Worm (Caenorhabditis elegans) whole organism, L2 larva: Measurements from ENCODE around the gene smc-3.

Experiments used
- F13H6.1 ChIP-seq: sonication (generic microtip); optimal IDR thresholded peaks from 2 replicates; lab custom pipeline; 2016; ENCODE audit warnings: missing genetic modification characterization, missing compliant biosample characterization
- fos-1 ChIP-seq: fragments of 150-350 bp; optimal IDR thresholded peaks from 2 replicates; lab custom pipeline; 2014; ENCODE audit warnings: missing biosample characterization, missing genetic modification characterization
- lin-11 ChIP-seq: fragments of 150-350 bp; sonication (generic microtip); optimal IDR thresholded peaks from 2 replicates; lab custom pipeline; 2014; ENCODE audit warnings: missing biosample characterization, missing genetic modification characterization, inconsistent platforms, mixed read lengths
- lin-13 ChIP-seq: fragments of 150-350 bp; optimal IDR thresholded peaks from 2 replicates; lab custom pipeline; 2014; ENCODE audit warnings: missing biosample characterization, missing genetic modification reagents, missing genetic modification characterization
- lin-39 ChIP-seq: fragments of 150-350 bp; optimal IDR thresholded peaks from 2 replicates; lab custom pipeline; 2014; ENCODE audit warnings: missing biosample characterization, missing genetic modification reagents, missing genetic modification characterization
- nhr-10 ChIP-seq: sonication (generic microtip); optimal IDR thresholded peaks from 2 replicates; lab custom pipeline; 2017; ENCODE audit warnings: missing biosample characterization, missing genetic modification characterization
- nhr-237 ChIP-seq: fragments of 150-350 bp; optimal IDR thresholded peaks from 2 replicates; lab custom pipeline; 2014; ENCODE audit warnings: missing biosample characterization, missing genetic modification characterization
- snpc-4 ChIP-seq: fragments of 150-350 bp; optimal IDR thresholded peaks from 2 replicates; lab custom pipeline; 2014; ENCODE audit warnings: missing biosample characterization, missing genetic modification characterization
- unc-62 ChIP-seq: fragments of 150-350 bp; optimal IDR thresholded peaks from 2 replicates; lab custom pipeline; 2014; ENCODE audit warnings: missing biosample characterization, missing genetic modification reagents, missing genetic modification characterization
- zag-1 ChIP-seq: fragments of 150-350 bp; optimal IDR thresholded peaks from 2 replicates; lab custom pipeline; 2014; ENCODE audit warnings: missing biosample characterization, missing genetic modification characterization
- ztf-11 ChIP-seq: sonication (generic microtip); optimal IDR thresholded peaks from 2 replicates; lab custom pipeline; 2017; ENCODE audit warnings: missing biosample characterization, missing genetic modification characterization

- TF ChIP-seq lin-39 (tag; lab: Kevin White, UChicago) (no peak), F13H6.1 (tag; lab: Kevin White, UChicago) (no peak), unc-62 (GFP tag; lab: Kevin White, UChicago) (no peak), fos-1 (tag; lab: Kevin White, UChicago) (peak; percentile 15), lin-11 (tag; lab: Kevin White, UChicago) (no peak), lin-13 (GFP tag; lab: Kevin White, UChicago) (no peak), zag-1 (no peak), nhr-10 (tag; lab: Kevin White, UChicago) (no peak), snpc-4 (tag; lab: Kevin White, UChicago) (no peak), ztf-11 (tag; lab: Kevin White, UChicago) (no peak), nhr-237 (tag; lab: Kevin White, UChicago) (no peak)
These were observed 22.2 kb upstream of the smc-3 start for ce11 chrIII:11268532-11268931.
